Fruit fly (Drosophila melanogaster): ENCODE results near the gene mio.

dm6 chr2L:2172460-2173121 is 44.5 kb upstream of the mio start:
- TF ChIP-seq Myc (optimal IDR thresholded peaks at IDR 0.05): no peak
- TF ChIP-seq insv (optimal IDR thresholded peaks at IDR 0.05): no peak
- no peak for TF ChIP-seq psq (optimal IDR thresholded peaks at IDR 0.05)
- TF ChIP-seq h (optimal IDR thresholded peaks at IDR 0.05): no peak
- TF ChIP-seq Sin3A (optimal IDR thresholded peaks at IDR 0.05): no peak
